Worm (Caenorhabditis elegans) whole organism, midembryonic: ENCODE results near the gene C17C3.9.

ENCODE experiments used
- T22C8.4 ChIP-seq: fragments of 200-800 bp; sonication (Bioruptor generic); IDR thresholded peaks from 2 replicates; pipeline ENCODE4 v1.3.6; 2022; ENCODE audit warnings: missing genetic modification characterization, missing compliant biosample characterization
- cog-1 ChIP-seq: sonication (generic microtip); optimal IDR thresholded peaks from 2 replicates; lab custom pipeline; 2016; ENCODE audit warnings: missing genetic modification characterization, missing compliant biosample characterization
- flt-1 ChIP-seq: fragments of 200-800 bp; sonication (Bioruptor generic); IDR thresholded peaks from 2 replicates; pipeline ENCODE4 v1.3.6; 2022; ENCODE audit warnings: missing genetic modification characterization, missing compliant biosample characterization
- klf-2 ChIP-seq: fragments of 200-800 bp; sonication (Bioruptor generic); conservative IDR thresholded peaks from 2 replicates; pipeline ENCODE4 v1.3.6; 2022; ENCODE audit warnings: missing genetic modification reagents, missing genetic modification characterization, missing compliant biosample characterization
- med-1 ChIP-seq: sonication (generic microtip); optimal IDR thresholded peaks from 2 replicates; lab custom pipeline; 2017; ENCODE audit warnings: missing genetic modification characterization, mild to moderate bottlenecking, missing compliant biosample characterization, antibody characterized with exemption, missing genetic modification reagents; ENCODE audit not compliant: insufficient read depth
- ref-1 ChIP-seq: fragments of 200-800 bp; sonication (Bioruptor generic); conservative IDR thresholded peaks from 2 replicates; pipeline ENCODE4 v1.3.6; 2022; ENCODE audit warnings: missing genetic modification reagents, missing genetic modification characterization, missing compliant biosample characterization
- tab-1 ChIP-seq: fragments of 200-800 bp; sonication (Bioruptor generic); IDR thresholded peaks from 2 replicates; pipeline ENCODE4 v1.3.6; 2022; ENCODE audit warnings: missing genetic modification characterization, missing compliant biosample characterization
- ztf-23 ChIP-seq: fragments of 200-800 bp; sonication (Bioruptor generic); IDR thresholded peaks from 2 replicates; pipeline ENCODE4 v1.3.6; 2022; ENCODE audit warnings: missing genetic modification reagents, missing genetic modification characterization, missing compliant biosample characterization
- ztf-29 ChIP-seq: fragments of 200-800 bp; sonication (Bioruptor generic); IDR thresholded peaks from 2 replicates; pipeline ENCODE4 v1.3.6; 2022; ENCODE audit warnings: missing genetic modification reagents, missing genetic modification characterization, missing compliant biosample characterization

C17C3.9 gene

ce11 chrII:5531855-5532328 lies at the start of gene C17C3.9:
Gene C17C3.9, minus strand, starts transcription at chrII:5532278.
- TF ChIP-seq ztf-23 (GFP tag; lab: Robert Waterston, UW) (no peak), T22C8.4 (no peak), med-1 (GFP tag; lab: Kevin White, UChicago) (no peak), ref-1 (GFP tag; lab: Robert Waterston, UW) (no peak), ztf-29 (no peak), klf-2 (GFP tag; lab: Robert Waterston, UW) (no peak), flt-1 (no peak), cog-1 (tag; lab: Kevin White, UChicago) (no peak), tab-1 (no peak)

- TF ChIP-seq flt-1 (no peak), T22C8.4 (no peak), ztf-29 (no peak), ref-1 (GFP tag; lab: Robert Waterston, UW) (no peak), cog-1 (tag; lab: Kevin White, UChicago) (no peak), med-1 (GFP tag; lab: Kevin White, UChicago) (no peak), ztf-23 (GFP tag; lab: Robert Waterston, UW) (no peak), klf-2 (GFP tag; lab: Robert Waterston, UW) (no peak), tab-1 (no peak)
Measured at ce11 chrII:5579236-5579635, 47.2 kb upstream of the C17C3.9 start.

ce11 chrII:5578714-5579113 lies 46.6 kb upstream of the C17C3.9 start:
- no peak for TF ChIP-seq klf-2 (GFP tag; lab: Robert Waterston, UW)
- no peak for TF ChIP-seq tab-1
- TF ChIP-seq ztf-23 (GFP tag; lab: Robert Waterston, UW) = no peak

- TF ChIP-seq klf-2 (GFP tag; lab: Robert Waterston, UW) (no peak), cog-1 (tag; lab: Kevin White, UChicago) (no peak), ztf-29 (no peak), ref-1 (GFP tag; lab: Robert Waterston, UW) (no peak), flt-1 (no peak), ztf-23 (GFP tag; lab: Robert Waterston, UW) (no peak), tab-1 (no peak), T22C8.4 (no peak), med-1 (GFP tag; lab: Kevin White, UChicago) (no peak)
Measured at ce11 chrII:5578035-5578434, 46.0 kb upstream of the C17C3.9 start, which contains the start of gene T25E4.1. Gene T25E4.1, plus strand, starts transcription at chrII:5578335.

ce11 chrII:5577060-5577459 lies 45.0 kb upstream of the C17C3.9 start:
- TF ChIP-seq flt-1 = peak; percentile 87
- TF ChIP-seq klf-2 (GFP tag; lab: Robert Waterston, UW) = 0 out of 2 replicates have a peak, but pooled peaks have one; percentile 22
- TF ChIP-seq ztf-23 (GFP tag; lab: Robert Waterston, UW) = peak; percentile 73
- peak; percentile 49; the same call in 1 of the 2 replicates for TF ChIP-seq T22C8.4
- TF ChIP-seq med-1 (GFP tag; lab: Kevin White, UChicago) = no peak
- TF ChIP-seq cog-1 (tag; lab: Kevin White, UChicago) = no peak
- TF ChIP-seq tab-1 = peak; percentile 78

- no peak for TF ChIP-seq ref-1 (GFP tag; lab: Robert Waterston, UW)
- TF ChIP-seq flt-1 = no peak
- no peak for TF ChIP-seq klf-2 (GFP tag; lab: Robert Waterston, UW)
Measured at ce11 chrII:5574925-5575324, 42.8 kb upstream of the C17C3.9 start.

- TF ChIP-seq ztf-23 (GFP tag; lab: Robert Waterston, UW) = no peak
- TF ChIP-seq flt-1 = no peak
- TF ChIP-seq klf-2 (GFP tag; lab: Robert Waterston, UW) = no peak
- no peak for TF ChIP-seq ref-1 (GFP tag; lab: Robert Waterston, UW)
- TF ChIP-seq T22C8.4 = no peak
- no peak for TF ChIP-seq tab-1
- TF ChIP-seq ztf-29 = no peak
Measured at ce11 chrII:5572082-5572746, 40.1 kb upstream of the C17C3.9 start.

ce11 chrII:5570272-5570671 lies 38.2 kb upstream of the C17C3.9 start, which contains the start of the genes C17C3.1 and C17C3.15:
Gene C17C3.1, plus strand, starts transcription at chrII:5570572.
Gene C17C3.15, plus strand, starts transcription at chrII:5570654.
- TF ChIP-seq T22C8.4 (no peak), cog-1 (tag; lab: Kevin White, UChicago) (no peak), ref-1 (GFP tag; lab: Robert Waterston, UW) (no peak), klf-2 (GFP tag; lab: Robert Waterston, UW) (no peak)

- TF ChIP-seq T22C8.4 (no peak), flt-1 (0 out of 2 replicates have a peak, but pooled peaks have one; percentile 45)
Measured at ce11 chrII:5565082-5565623, 33.1 kb upstream of the C17C3.9 start.

ce11 chrII:5561392-5561791 lies 29.3 kb upstream of the C17C3.9 start, which contains the start of gene C17C3.3:
Gene C17C3.3, plus strand, starts transcription at chrII:5561737.
- TF ChIP-seq ztf-23 (GFP tag; lab: Robert Waterston, UW) = no peak
- TF ChIP-seq ref-1 (GFP tag; lab: Robert Waterston, UW) = no peak
- no peak for TF ChIP-seq med-1 (GFP tag; lab: Kevin White, UChicago)
- no peak for TF ChIP-seq klf-2 (GFP tag; lab: Robert Waterston, UW)
- no peak for TF ChIP-seq tab-1
- no peak for TF ChIP-seq T22C8.4
- TF ChIP-seq flt-1 = no peak
